Worm (Caenorhabditis elegans): ENCODE data around the gene ccd-5.

ccd-5 gene

DNA sequence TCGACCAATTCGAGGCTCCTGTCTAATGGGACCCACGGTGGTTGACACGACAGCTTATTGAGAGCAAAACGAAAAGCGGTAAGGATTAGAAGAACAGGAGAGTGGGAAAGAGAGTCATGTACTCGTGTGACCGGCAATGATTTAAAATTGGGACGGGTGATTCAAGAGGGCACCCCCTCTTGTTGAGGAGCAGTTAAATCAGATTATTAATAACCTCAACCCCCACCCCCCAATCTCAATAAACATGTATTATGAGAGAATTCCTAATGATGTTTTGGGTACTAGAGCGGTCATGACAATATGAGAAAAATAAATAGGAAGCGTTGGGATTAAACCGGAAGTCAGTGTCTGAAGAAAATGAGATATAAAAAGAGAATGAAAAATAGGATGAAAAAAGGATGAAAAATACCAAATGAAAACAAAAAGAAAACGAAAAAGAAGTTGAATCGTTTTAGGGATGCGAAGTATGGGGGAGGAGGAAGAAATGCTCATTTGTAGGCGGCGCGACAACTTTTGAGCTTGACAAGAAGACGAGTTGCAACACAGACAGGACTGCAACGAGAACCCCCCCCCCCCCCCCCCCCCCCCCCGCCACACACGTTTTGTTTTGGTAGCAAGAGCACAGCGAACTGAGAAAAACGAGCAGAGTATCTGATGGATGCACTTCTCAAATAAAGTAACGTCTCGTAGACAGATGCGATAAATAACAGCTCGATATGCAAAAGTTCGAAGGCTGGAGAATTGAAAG is 55.3 kb downstream of the ccd-5 start:
- no peak for TF ChIP-seq attf-6 (GFP tag; IDR thresholded peaks at IDR 0.05)
- peak; percentile 65; the same call in 1 of the 2 replicates for TF ChIP-seq egrh-3 (GFP tag; IDR thresholded peaks at IDR 0.05)
